Fruit fly (Drosophila melanogaster): ENCODE measurements around the gene Pex12.

Pex12 gene

DNA sequence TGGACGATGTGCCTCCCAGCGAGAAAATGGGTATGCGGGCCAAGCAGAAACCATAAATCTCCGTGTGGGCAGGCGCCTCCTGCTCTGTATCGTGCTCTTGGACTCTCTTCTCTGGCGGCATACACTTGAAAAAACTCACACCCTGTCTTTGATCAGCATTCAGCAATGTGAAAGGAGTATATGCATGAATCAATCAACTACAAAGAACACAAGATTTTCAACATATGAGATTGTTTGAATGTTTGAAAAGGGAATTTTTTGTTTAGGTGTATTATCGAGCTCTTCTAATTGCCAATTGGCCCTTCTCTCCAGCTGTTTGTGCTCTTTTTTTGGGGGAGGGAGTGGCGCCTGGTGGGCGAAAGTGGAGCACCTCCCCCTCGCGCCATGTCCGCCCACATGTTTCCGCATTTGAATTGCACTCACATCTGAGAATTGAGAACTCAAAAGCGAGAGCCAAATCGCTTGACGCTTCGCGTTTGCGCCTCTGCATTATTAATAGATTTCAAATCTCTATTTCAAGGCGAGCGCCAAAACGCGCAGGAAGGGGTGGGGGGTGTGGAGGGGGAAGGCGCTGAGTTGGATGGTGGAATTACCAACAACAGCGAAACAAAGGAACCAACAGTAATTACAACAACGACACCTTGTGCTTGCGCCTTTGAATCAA is 29.7 kb downstream of the Pex12 start (continued):
- peak; percentile 79 to 87 for TF ChIP-seq Pdp1 (GFP tag; optimal IDR thresholded peaks at IDR 0.05)
- peak; percentile 21 for TF ChIP-seq CG4282 (GFP tag; optimal IDR thresholded peaks at IDR 0.05)
- peak; percentile 54 for TF ChIP-seq run (tag; optimal IDR thresholded peaks at IDR 0.05)
- TF ChIP-seq unc-4 (GFP tag; IDR thresholded peaks at IDR 0.05; ENCODE audit: partially characterized antibody), result no peak
- TF ChIP-seq Ptx1 (GFP tag; IDR thresholded peaks at IDR 0.05), result peak; percentile 93
- TF ChIP-seq dpn (GFP tag; optimal IDR thresholded peaks at IDR 0.05), result peak; percentile 86 to 93
- peak; percentile 54 for TF ChIP-seq abd-A (tag; optimal IDR thresholded peaks at IDR 0.05)
- TF ChIP-seq Elba2 (GFP tag; optimal IDR thresholded peaks at IDR 0.05), result no peak
- peak; percentile 62; the same call in 2 of the 3 replicates for TF ChIP-seq jigr1 (GFP tag; IDR thresholded peaks at IDR 0.05)
- TF ChIP-seq Atf3 (GFP tag; optimal IDR thresholded peaks at IDR 0.05), result peak; percentile 81
- no peak for TF ChIP-seq sc (optimal IDR thresholded peaks at IDR 0.05)
- peak; percentile 62 for TF ChIP-seq sc (GFP tag; optimal IDR thresholded peaks at IDR 0.05)
- TF ChIP-seq CG33557 (GFP tag; optimal IDR thresholded peaks at IDR 0.05), result no peak
- no peak for TF ChIP-seq Neu2 (GFP tag; optimal IDR thresholded peaks at IDR 0.05; ENCODE audit: borderline replicate concordance)
- peak; percentile 59 for TF ChIP-seq salm (tag; optimal IDR thresholded peaks at IDR 0.05)
- TF ChIP-seq fd96Cb (tag; optimal IDR thresholded peaks at IDR 0.05), result peak; percentile 82
- peak; percentile 72 for TF ChIP-seq D19A (tag; optimal IDR thresholded peaks at IDR 0.05)
- TF ChIP-seq NFAT (GFP tag; IDR thresholded peaks at IDR 0.05), result peak; percentile 91
- TF ChIP-seq grau (tag; optimal IDR thresholded peaks at IDR 0.05), result peak; percentile 86
- TF ChIP-seq CG12942 (GFP tag; optimal IDR thresholded peaks at IDR 0.05), result peak; percentile 78
- peak; percentile 74 for TF ChIP-seq CG10979 (tag; optimal IDR thresholded peaks at IDR 0.05)
- peak; percentile 82 for TF ChIP-seq CG6813 (GFP tag; optimal IDR thresholded peaks at IDR 0.05)
- TF ChIP-seq mam (GFP tag; optimal IDR thresholded peaks at IDR 0.05), result peak; percentile 90
- TF ChIP-seq CG17186 (GFP tag; optimal IDR thresholded peaks at IDR 0.05), result peak; percentile 54
- peak; percentile 69 for TF ChIP-seq Dip3 (GFP tag; optimal IDR thresholded peaks at IDR 0.05)
- TF ChIP-seq tio (GFP tag; optimal IDR thresholded peaks at IDR 0.05), result peak; percentile 54
- TF ChIP-seq ash1 (GFP tag; optimal IDR thresholded peaks at IDR 0.05), result peak; percentile 34
- peak; percentile 82 for TF ChIP-seq HLH54F (GFP tag; optimal IDR thresholded peaks at IDR 0.05)
- TF ChIP-seq org-1 (GFP tag; optimal IDR thresholded peaks at IDR 0.05), result peak; percentile 81
- TF ChIP-seq Awh (GFP tag; IDR thresholded peaks at IDR 0.05), result peak; percentile 87
- TF ChIP-seq pan (optimal IDR thresholded peaks at IDR 0.05), result no peak
- peak in 1 of 2 experiments; percentile 92 for TF ChIP-seq pan (GFP tag; optimal IDR thresholded peaks at IDR 0.05 in 1 of 2, IDR thresholded peaks at IDR 0.05 in 1 of 2)
- peak; percentile 86 for TF ChIP-seq CG10209 (GFP tag; optimal IDR thresholded peaks at IDR 0.05)
- TF ChIP-seq schlank (tag; optimal IDR thresholded peaks at IDR 0.05), result peak; percentile 79
- peak; percentile 87 for TF ChIP-seq Atf6 (GFP tag; IDR thresholded peaks at IDR 0.05)
- peak; percentile 90 for TF ChIP-seq ken (GFP tag; IDR thresholded peaks at IDR 0.05)
- TF ChIP-seq CG1529 (GFP tag; optimal IDR thresholded peaks at IDR 0.05), result peak; percentile 79
- peak; percentile 90 for TF ChIP-seq Meics (GFP tag; optimal IDR thresholded peaks at IDR 0.05)
- peak; percentile 37 for TF ChIP-seq CG2202 (tag; optimal IDR thresholded peaks at IDR 0.05)
- peak; percentile 8 for TF ChIP-seq CG15073 (GFP tag; optimal IDR thresholded peaks at IDR 0.05)
- TF ChIP-seq sqz (GFP tag; optimal IDR thresholded peaks at IDR 0.05), result peak; percentile 44
- TF ChIP-seq inv (GFP tag; IDR thresholded peaks at IDR 0.05; ENCODE audit: partially characterized antibody), result no peak
- TF ChIP-seq CG16813 (GFP tag; IDR thresholded peaks at IDR 0.05; ENCODE audit: partially characterized antibody), result no peak
- TF ChIP-seq ase (GFP tag; IDR thresholded peaks at IDR 0.05), result peak; percentile 91
- peak; percentile 79 for TF ChIP-seq Hand (GFP tag; optimal IDR thresholded peaks at IDR 0.05)
- TF ChIP-seq CG32767 (GFP tag; IDR thresholded peaks at IDR 0.05), result peak; percentile 83
- TF ChIP-seq trem (tag; optimal IDR thresholded peaks at IDR 0.05), result peak; percentile 40
- peak; percentile 75 for TF ChIP-seq CG11696 (GFP tag; IDR thresholded peaks at IDR 0.05)
- TF ChIP-seq chif (GFP tag; optimal IDR thresholded peaks at IDR 0.05), result peak; percentile 85 to 87
- no peak for TF ChIP-seq Bgb (GFP tag; IDR thresholded peaks at IDR 0.05; ENCODE audit: partially characterized antibody)
